Worm (Caenorhabditis elegans) whole organism, L1 larva: Measurements from ENCODE around the gene C33G8.13.

Source experiments
- C04F5.9 ChIP-seq: sonication (generic microtip); optimal IDR thresholded peaks from 2 replicates; lab custom pipeline; 2016; ENCODE audit warnings: missing genetic modification characterization, missing compliant biosample characterization
- C34B4.2 ChIP-seq: sonication (generic microtip); optimal IDR thresholded peaks from 2 replicates; lab custom pipeline; 2017; ENCODE audit warnings: mild to moderate bottlenecking, missing genetic modification characterization, missing compliant biosample characterization
- F16B12.6 ChIP-seq: fragments of 150-350 bp; optimal IDR thresholded peaks from 2 replicates; lab custom pipeline; 2014; ENCODE audit warnings: missing biosample characterization, missing genetic modification characterization
- aha-1 ChIP-seq: fragments of 150-350 bp; optimal IDR thresholded peaks from 2 replicates; lab custom pipeline; 2014; ENCODE audit warnings: missing biosample characterization, missing genetic modification characterization
- alr-1 ChIP-seq: fragments of 200-800 bp; sonication (Bioruptor generic); optimal IDR thresholded peaks from 2 replicates; lab custom pipeline; 2018; ENCODE audit warnings: borderline replicate concordance, mild to moderate bottlenecking, missing genetic modification characterization, missing compliant biosample characterization
- aly-2 ChIP-seq: fragments of 150-350 bp; optimal IDR thresholded peaks from 2 replicates; lab custom pipeline; 2014; ENCODE audit warnings: missing biosample characterization, missing genetic modification characterization
- blmp-1 ChIP-seq: fragments of 150-350 bp; optimal IDR thresholded peaks from 2 replicates; lab custom pipeline; 2014; ENCODE audit warnings: missing biosample characterization, missing genetic modification characterization
- ceh-82 ChIP-seq, 3 experiments: fragments of 150-350 bp in 1 of 3; sonication (generic microtip) in 2 of 3; optimal IDR thresholded peaks; 2 replicates each; lab custom pipeline; 2014 to 2017; ENCODE audit warnings: missing biosample characterization in 3 of 3, missing genetic modification characterization in 3 of 3
- ceh-88 ChIP-seq: fragments of 200-800 bp; sonication (Bioruptor generic); IDR thresholded peaks from 2 replicates; pipeline ENCODE4 v1.3.6; 2022; ENCODE audit warnings: missing genetic modification characterization, missing compliant biosample characterization
- ces-1 ChIP-seq: fragments of 150-350 bp; optimal IDR thresholded peaks from 2 replicates; lab custom pipeline; 2014; ENCODE audit warnings: missing biosample characterization, missing genetic modification reagents, missing genetic modification characterization
- dpl-1 ChIP-seq, 3 experiments: fragments of 150-350 bp in 2 of 3; sonication (generic microtip) in 1 of 3; optimal IDR thresholded peaks; 2 replicates each; lab custom pipeline; 2014 to 2017; ENCODE audit warnings: missing biosample characterization in 3 of 3, missing genetic modification characterization in 3 of 3, missing genetic modification reagents in 3 of 3
- dsc-1 ChIP-seq: sonication (generic microtip); optimal IDR thresholded peaks from 2 replicates; lab custom pipeline; 2016; ENCODE audit warnings: mild to moderate bottlenecking, missing genetic modification characterization, missing compliant biosample characterization
- egl-13 ChIP-seq: sonication (generic microtip); optimal IDR thresholded peaks from 2 replicates; lab custom pipeline; 2016; ENCODE audit warnings: missing genotype, missing genetic modification reagents, missing genetic modification characterization, missing compliant biosample characterization
- egl-27 ChIP-seq, 2 experiments: fragments of 150-350 bp in 1 of 2; sonication (generic microtip); optimal IDR thresholded peaks; 3 replicates each; lab custom pipeline; 2017 to 2018; ENCODE audit warnings: missing biosample characterization in 2 of 2, missing genetic modification characterization in 2 of 2, missing genetic modification reagents in 2 of 2
- elt-2 ChIP-seq: sonication (generic microtip); optimal IDR thresholded peaks from 2 replicates; lab custom pipeline; 2016; ENCODE audit warnings: missing genetic modification characterization, mild to moderate bottlenecking, inconsistent platforms, missing compliant biosample characterization, missing genetic modification reagents
- ets-5 ChIP-seq: fragments of 200-800 bp; sonication (Bioruptor generic); IDR thresholded peaks from 2 replicates; pipeline ENCODE4 v1.3.6; 2022; ENCODE audit warnings: missing genetic modification characterization, missing compliant biosample characterization
- fkh-10 ChIP-seq: sonication (generic microtip); optimal IDR thresholded peaks from 2 replicates; lab custom pipeline; 2017; ENCODE audit warnings: missing biosample characterization, missing genetic modification reagents, missing genetic modification characterization
- fkh-4 ChIP-seq: sonication (generic microtip); optimal IDR thresholded peaks from 2 replicates; lab custom pipeline; 2016; ENCODE audit warnings: missing compliant biosample characterization, missing genetic modification characterization, borderline replicate concordance
- fkh-8 ChIP-seq: sonication (generic microtip); optimal IDR thresholded peaks from 2 replicates; lab custom pipeline; 2016; ENCODE audit warnings: mild to moderate bottlenecking, missing genetic modification characterization, missing compliant biosample characterization
- fos-1 ChIP-seq: fragments of 150-350 bp; optimal IDR thresholded peaks from 2 replicates; lab custom pipeline; 2014; ENCODE audit warnings: missing biosample characterization, missing genetic modification characterization
- grh-1 ChIP-seq: fragments of 200-800 bp; sonication (Bioruptor generic); IDR thresholded peaks from 2 replicates; pipeline ENCODE4 v1.3.6; 2022; ENCODE audit warnings: missing genetic modification reagents, missing genetic modification characterization, missing compliant biosample characterization
- hlh-17 ChIP-seq: fragments of 200-800 bp; sonication (Bioruptor generic); optimal IDR thresholded peaks from 2 replicates; lab custom pipeline; 2018; ENCODE audit warnings: missing genetic modification characterization, mild to moderate bottlenecking, missing compliant biosample characterization, moderate library complexity, borderline replicate concordance
- hpl-2 ChIP-seq: fragments of 150-350 bp; optimal IDR thresholded peaks from 2 replicates; lab custom pipeline; 2014; ENCODE audit warnings: missing biosample characterization, missing genetic modification reagents, missing genetic modification characterization
- irx-1 ChIP-seq: sonication (generic microtip); optimal IDR thresholded peaks from 2 replicates; lab custom pipeline; 2016; ENCODE audit warnings: missing genetic modification characterization, missing compliant biosample characterization
- isw-1 ChIP-seq: fragments of 200-800 bp; sonication (Bioruptor generic); IDR thresholded peaks from 2 replicates; pipeline ENCODE4 v1.3.6; 2022; ENCODE audit warnings: missing genetic modification characterization, missing compliant biosample characterization
- lin-14 ChIP-seq: fragments of 200-800 bp; sonication (Bioruptor generic); optimal IDR thresholded peaks from 2 replicates; lab custom pipeline; 2018; ENCODE audit warnings: mild to moderate bottlenecking, missing genetic modification characterization, moderate library complexity, missing compliant biosample characterization
- lin-35 ChIP-seq, 2 experiments: fragments of 150-350 bp; optimal IDR thresholded peaks; 2 replicates each; lab custom pipeline; 2014; ENCODE audit warnings: missing biosample characterization in 2 of 2, missing genetic modification characterization in 2 of 2, missing genetic modification reagents in 2 of 2
- lin-39 ChIP-seq: fragments of 150-350 bp; optimal IDR thresholded peaks from 2 replicates; lab custom pipeline; 2014; ENCODE audit warnings: missing biosample characterization, missing genetic modification reagents, missing genetic modification characterization
- lir-3 ChIP-seq: sonication (generic microtip); optimal IDR thresholded peaks from 2 replicates; lab custom pipeline; 2016; ENCODE audit warnings: mild to moderate bottlenecking, missing genetic modification characterization, moderate library complexity, missing compliant biosample characterization; ENCODE audit not compliant: poor library complexity
- lsy-2 ChIP-seq, 2 experiments: fragments of 150-350 bp; optimal IDR thresholded peaks; 2 replicates each; lab custom pipeline; 2014; ENCODE audit warnings: missing biosample characterization in 2 of 2, missing genetic modification characterization in 2 of 2
- mab-9 ChIP-seq: fragments of 200-800 bp; sonication (Bioruptor generic); IDR thresholded peaks from 2 replicates; pipeline ENCODE4 v1.3.6; 2022; ENCODE audit warnings: missing genetic modification reagents, missing genetic modification characterization, missing compliant biosample characterization
- mef-2 ChIP-seq: fragments of 150-350 bp; optimal IDR thresholded peaks from 2 replicates; lab custom pipeline; 2014; ENCODE audit warnings: missing biosample characterization, missing genetic modification characterization
- mep-1 ChIP-seq: fragments of 150-350 bp; optimal IDR thresholded peaks from 2 replicates; lab custom pipeline; 2014; ENCODE audit warnings: missing biosample characterization, missing genetic modification characterization
- nhr-11 ChIP-seq: fragments of 150-350 bp; optimal IDR thresholded peaks from 2 replicates; lab custom pipeline; 2014; ENCODE audit warnings: missing biosample characterization, missing genetic modification characterization
- nhr-12 ChIP-seq: sonication (generic microtip); optimal IDR thresholded peaks from 2 replicates; lab custom pipeline; 2017; ENCODE audit warnings: missing biosample characterization, missing genetic modification characterization
- nhr-20 ChIP-seq: sonication (generic microtip); optimal IDR thresholded peaks from 2 replicates; lab custom pipeline; 2016; ENCODE audit warnings: mild to moderate bottlenecking, missing genetic modification characterization, missing compliant biosample characterization
- nhr-28 ChIP-seq: fragments of 150-350 bp; optimal IDR thresholded peaks from 2 replicates; lab custom pipeline; 2014; ENCODE audit warnings: missing biosample characterization, missing genetic modification characterization
- nhr-47 ChIP-seq: sonication (generic microtip); optimal IDR thresholded peaks from 2 replicates; lab custom pipeline; 2016; ENCODE audit warnings: mild to moderate bottlenecking, missing genetic modification characterization, moderate library complexity, missing compliant biosample characterization
- nhr-71 ChIP-seq: sonication (generic microtip); optimal IDR thresholded peaks from 2 replicates; lab custom pipeline; 2016; ENCODE audit warnings: mild to moderate bottlenecking, missing genetic modification characterization, moderate library complexity, missing compliant biosample characterization
- nhr-76 ChIP-seq: sonication (generic microtip); optimal IDR thresholded peaks from 2 replicates; lab custom pipeline; 2017; ENCODE audit warnings: missing biosample characterization, missing genetic modification characterization
- nhr-77 ChIP-seq: fragments of 150-350 bp; optimal IDR thresholded peaks from 2 replicates; lab custom pipeline; 2014; ENCODE audit warnings: missing biosample characterization, missing genetic modification characterization
- nhr-84 ChIP-seq: sonication (generic microtip); optimal IDR thresholded peaks from 2 replicates; lab custom pipeline; 2017; ENCODE audit warnings: missing biosample characterization, missing genetic modification characterization
- nhr-85 ChIP-seq: sonication (generic microtip); peaks from one replicate; lab custom pipeline; 2016; ENCODE audit warnings: missing genetic modification characterization, inconsistent platforms, missing compliant biosample characterization
- pqm-1 ChIP-seq: sonication (generic microtip); optimal IDR thresholded peaks from 3 replicates; lab custom pipeline; 2017; ENCODE audit warnings: missing biosample characterization, missing genetic modification characterization
- skn-1 ChIP-seq: fragments of 150-350 bp; optimal IDR thresholded peaks from 2 replicates; lab custom pipeline; 2014; ENCODE audit warnings: missing biosample characterization, missing genetic modification characterization
- snpc-4 ChIP-seq: fragments of 150-350 bp; optimal IDR thresholded peaks from 2 replicates; lab custom pipeline; 2014; ENCODE audit warnings: missing biosample characterization, missing genetic modification characterization
- snu-23 ChIP-seq: sonication (generic microtip); optimal IDR thresholded peaks from 2 replicates; lab custom pipeline; 2016; ENCODE audit warnings: missing genetic modification characterization, missing compliant biosample characterization
- sox-4 ChIP-seq: sonication (generic microtip); optimal IDR thresholded peaks from 2 replicates; lab custom pipeline; 2016; ENCODE audit warnings: missing genetic modification characterization, missing compliant biosample characterization
- sup-37 ChIP-seq: fragments of 200-800 bp; sonication (Bioruptor generic); optimal IDR thresholded peaks from 2 replicates; lab custom pipeline; 2018; ENCODE audit warnings: mild to moderate bottlenecking, missing genetic modification characterization, missing compliant biosample characterization
- swsn-7 ChIP-seq: sonication (generic microtip); optimal IDR thresholded peaks from 2 replicates; lab custom pipeline; 2016; ENCODE audit warnings: missing genetic modification characterization, missing compliant biosample characterization
- tlp-1 ChIP-seq: fragments of 150-350 bp; optimal IDR thresholded peaks from 2 replicates; lab custom pipeline; 2014; ENCODE audit warnings: missing biosample characterization, missing genetic modification characterization
- xbp-1 ChIP-seq: sonication (generic microtip); optimal IDR thresholded peaks from 2 replicates; lab custom pipeline; 2016; ENCODE audit warnings: missing genetic modification characterization, missing compliant biosample characterization
- zip-4 ChIP-seq: fragments of 200-800 bp; sonication (Bioruptor generic); optimal IDR thresholded peaks from 2 replicates; lab custom pipeline; 2018; ENCODE audit warnings: mild to moderate bottlenecking, missing genetic modification characterization, moderate library complexity, missing compliant biosample characterization
- ztf-4 ChIP-seq: fragments of 150-350 bp; optimal IDR thresholded peaks from 2 replicates; lab custom pipeline; 2014; ENCODE audit warnings: missing biosample characterization, missing genetic modification characterization

C33G8.13 gene

ce11 chrV:6993999-6994398 lies 21.8 kb downstream of the C33G8.13 start:
- peak; percentile 29 for TF ChIP-seq irx-1 (tag; lab: Kevin White, UChicago)
- no peak for TF ChIP-seq mep-1 (tag; lab: Kevin White, UChicago)
- TF ChIP-seq ces-1 (GFP tag; lab: Kevin White, UChicago) = no peak
- TF ChIP-seq lin-35 (GFP tag; optimal IDR thresholded peaks at IDR 0.05; lab: Kevin White, UChicago) = peak in 1 of 2 experiments; percentile 74
- TF ChIP-seq ceh-82 (tag; optimal IDR thresholded peaks at IDR 0.05; lab: Kevin White, UChicago) = no peak
- peak; percentile 85 for TF ChIP-seq nhr-71 (tag; lab: Kevin White, UChicago)
- TF ChIP-seq hlh-17 (GFP tag; lab: Kevin White, UChicago) = no peak
- TF ChIP-seq nhr-77 (tag; lab: Kevin White, UChicago) = no peak
- peak; percentile 2 for TF ChIP-seq xbp-1 (tag; lab: Kevin White, UChicago)
- TF ChIP-seq grh-1 (GFP tag; lab: Robert Waterston, UW) = 0 out of 2 replicates have a peak, but pooled peaks have one; percentile 30
- no peak for TF ChIP-seq lir-3 (tag; lab: Kevin White, UChicago)
- TF ChIP-seq ceh-88 (GFP tag; lab: Robert Waterston, UW) = no peak
- TF ChIP-seq egl-13 = no peak
- no peak for TF ChIP-seq ztf-4 (tag; lab: Kevin White, UChicago)
- TF ChIP-seq fkh-10 (GFP tag; lab: Kevin White, UChicago) = no peak
- peak; percentile 90 for TF ChIP-seq fkh-8 (tag; lab: Kevin White, UChicago)
- peak; percentile 98 for TF ChIP-seq nhr-85 (tag; lab: Kevin White, UChicago)
- no peak for TF ChIP-seq isw-1
- no peak for TF ChIP-seq C04F5.9
- no peak for TF ChIP-seq zip-4 (GFP tag; lab: Kevin White, UChicago)
- TF ChIP-seq F16B12.6 (tag; lab: Kevin White, UChicago) = no peak
- peak; percentile 76 for TF ChIP-seq blmp-1
- no peak for TF ChIP-seq snpc-4 (tag; lab: Kevin White, UChicago)
- TF ChIP-seq sox-4 (tag; lab: Kevin White, UChicago) = no peak
- TF ChIP-seq swsn-7 = peak; percentile 2
- TF ChIP-seq nhr-28 (tag; lab: Kevin White, UChicago) = no peak
- peak; percentile 81 for TF ChIP-seq lin-14 (GFP tag; lab: Kevin White, UChicago)
- TF ChIP-seq nhr-12 (tag; lab: Kevin White, UChicago) = no peak
- peak; percentile 22 to 24 for TF ChIP-seq lsy-2 (tag; optimal IDR thresholded peaks at IDR 0.05; lab: Kevin White, UChicago)
- no peak for TF ChIP-seq egl-27 (tag; optimal IDR thresholded peaks at IDR 0.05; lab: Kevin White, UChicago)
- no peak for TF ChIP-seq pqm-1
- TF ChIP-seq C34B4.2 (tag; lab: Kevin White, UChicago) = no peak
- TF ChIP-seq nhr-11 (tag; lab: Kevin White, UChicago) = no peak
- no peak for TF ChIP-seq aly-2 (tag; lab: Kevin White, UChicago)
- TF ChIP-seq nhr-47 (tag; lab: Kevin White, UChicago) = peak; percentile 61
- peak; percentile 23 for TF ChIP-seq elt-2 (tag; lab: Kevin White, UChicago)
- no peak for TF ChIP-seq ets-5 (GFP tag; lab: Robert Waterston, UW)
- no peak for TF ChIP-seq nhr-76 (tag; lab: Kevin White, UChicago)
- no peak for TF ChIP-seq lin-39
- peak; percentile 30 for TF ChIP-seq hpl-2 (GFP tag; lab: Kevin White, UChicago)
- TF ChIP-seq mef-2 (tag; lab: Kevin White, UChicago) = no peak
- TF ChIP-seq mab-9 (GFP tag; lab: Robert Waterston, UW) = peak; percentile 15; the same call in 1 of the 2 replicates
- peak; percentile 93 for TF ChIP-seq nhr-20 (tag; lab: Kevin White, UChicago)
- peak; percentile 71 for TF ChIP-seq snu-23 (GFP tag; lab: Kevin White, UChicago)
- no peak for TF ChIP-seq skn-1 (tag; lab: Kevin White, UChicago)
- no peak for TF ChIP-seq sup-37
- TF ChIP-seq dpl-1 (GFP tag; optimal IDR thresholded peaks at IDR 0.05; lab: Kevin White, UChicago) = peak in 1 of 3 experiments; percentile 12
- TF ChIP-seq fkh-4 (tag; lab: Kevin White, UChicago) = no peak
- TF ChIP-seq dsc-1 = no peak
- no peak for TF ChIP-seq fos-1 (tag; lab: Kevin White, UChicago)
- no peak for TF ChIP-seq aha-1
- no peak for TF ChIP-seq nhr-84 (tag; lab: Kevin White, UChicago)
- TF ChIP-seq alr-1 (tag; lab: Kevin White, UChicago) = no peak
- no peak for TF ChIP-seq tlp-1 (tag; lab: Kevin White, UChicago)
